Worm (Caenorhabditis elegans): ENCODE measurements around the gene F57H12.6.

ce11 chrIV:7985737-7986136 lies 9.6 kb upstream of the F57H12.6 start:
- TF ChIP-seq ama-1 (optimal IDR thresholded peaks at IDR 0.05) (no peak), ztf-11 (tag; optimal IDR thresholded peaks at IDR 0.05) (no peak), snpc-4 (tag; optimal IDR thresholded peaks at IDR 0.05) (no peak), lin-39 (tag; optimal IDR thresholded peaks at IDR 0.05) (no peak), ctbp-1 (GFP tag; IDR thresholded peaks at IDR 0.05) (no peak), daf-12 (tag; optimal IDR thresholded peaks at IDR 0.05) (no peak), lin-38 (GFP tag; IDR thresholded peaks at IDR 0.05) (no peak), nhr-42 (GFP tag; IDR thresholded peaks at IDR 0.05) (no peak), dmd-9 (GFP tag; IDR thresholded peaks at IDR 0.05) (no peak), egl-27 (tag; optimal IDR thresholded peaks at IDR 0.05) (no peak)
